Worm (Caenorhabditis elegans): ENCODE measurements around the gene C54F6.17.

- TF ChIP-seq aly-2 (tag; optimal IDR thresholded peaks at IDR 0.05) (no peak), nhr-12 (tag; optimal IDR thresholded peaks at IDR 0.05) (no peak), jun-1 (tag; optimal IDR thresholded peaks at IDR 0.05) (no peak), elt-3 (tag; optimal IDR thresholded peaks at IDR 0.05) (no peak), ceh-28 (tag; optimal IDR thresholded peaks at IDR 0.05) (no peak), lin-15B (tag; optimal IDR thresholded peaks at IDR 0.05) (no peak), lsy-12 (tag; optimal IDR thresholded peaks at IDR 0.05) (no peak), elt-1 (tag; optimal IDR thresholded peaks at IDR 0.05) (no peak)
These were observed 35.7 kb downstream of the C54F6.17 start, which contains the start of gene F19F10.1 for ce11 chrV:7562947-7563346.

All from whole organism, L3 larva.